Worm (Caenorhabditis elegans) whole organism, L4 larva: ENCODE results near the gene Y51A2B.6.

Source experiments
- D1046.2 ChIP-seq: fragments of 200-800 bp; sonication (Bioruptor generic); IDR thresholded peaks from 2 replicates; pipeline ENCODE4 v1.3.6; 2022; ENCODE audit warnings: missing genetic modification characterization, missing compliant biosample characterization
- R02D3.7 ChIP-seq: fragments of 150-350 bp; sonication (generic microtip); optimal IDR thresholded peaks from 3 replicates; lab custom pipeline; 2014; ENCODE audit warnings: missing biosample characterization, missing genetic modification characterization
- ZK337.2 ChIP-seq: fragments of 200-800 bp; sonication (Bioruptor generic); IDR thresholded peaks from 2 replicates; pipeline ENCODE4 v1.3.6; 2022; ENCODE audit warnings: missing genetic modification reagents, missing genetic modification characterization, missing compliant biosample characterization
- aha-1 ChIP-seq: fragments of 150-350 bp; peaks from one replicate; lab custom pipeline; 2014; ENCODE audit warnings: missing biosample characterization, missing genetic modification characterization
- cey-2 ChIP-seq: sonication (generic microtip); optimal IDR thresholded peaks from 3 replicates; lab custom pipeline; 2017; ENCODE audit warnings: missing genetic modification characterization, mild to moderate bottlenecking, missing compliant biosample characterization, antibody characterized with exemption, borderline replicate concordance; ENCODE audit not compliant: insufficient read depth
- daf-12 ChIP-seq: fragments of 150-350 bp; optimal IDR thresholded peaks from 2 replicates; lab custom pipeline; 2014; ENCODE audit warnings: missing biosample characterization, missing genetic modification reagents, missing genetic modification characterization
- fkh-10 ChIP-seq: fragments of 150-350 bp; optimal IDR thresholded peaks from 2 replicates; lab custom pipeline; 2014; ENCODE audit warnings: missing biosample characterization, missing genetic modification reagents, missing genetic modification characterization
- lin-13 ChIP-seq: fragments of 150-350 bp; optimal IDR thresholded peaks from 2 replicates; lab custom pipeline; 2014; ENCODE audit warnings: missing biosample characterization, missing genetic modification reagents, missing genetic modification characterization
- lin-39 ChIP-seq: fragments of 150-350 bp; optimal IDR thresholded peaks from 2 replicates; lab custom pipeline; 2014; ENCODE audit warnings: missing biosample characterization, missing genetic modification reagents, missing genetic modification characterization
- nhr-11 ChIP-seq: fragments of 150-350 bp; optimal IDR thresholded peaks from 2 replicates; lab custom pipeline; 2014; ENCODE audit warnings: missing biosample characterization, missing genetic modification characterization
- skn-1 ChIP-seq: fragments of 150-350 bp; optimal IDR thresholded peaks from 2 replicates; lab custom pipeline; 2014; ENCODE audit warnings: missing biosample characterization, missing genetic modification characterization
- snpc-1.2 ChIP-seq: fragments of 200-800 bp; sonication (Bioruptor generic); IDR thresholded peaks from 2 replicates; pipeline ENCODE4 v1.3.6; 2022; ENCODE audit warnings: missing genetic modification reagents, missing genetic modification characterization, missing compliant biosample characterization
- tra-1 ChIP-seq: fragments of 200-800 bp; sonication (Bioruptor generic); IDR thresholded peaks from 2 replicates; pipeline ENCODE4 v1.3.6; 2022; ENCODE audit warnings: missing genetic modification reagents, missing genetic modification characterization, missing compliant biosample characterization
- ztf-11 ChIP-seq: fragments of 150-350 bp; optimal IDR thresholded peaks from 2 replicates; lab custom pipeline; 2014; ENCODE audit warnings: missing biosample characterization, missing genetic modification characterization

- TF ChIP-seq snpc-1.2 (GFP tag; lab: Robert Waterston, UW) (no peak), lin-39 (tag; lab: Kevin White, UChicago) (no peak), ztf-11 (tag; lab: Kevin White, UChicago) (no peak), D1046.2 (no peak), aha-1 (tag; lab: Kevin White, UChicago) (no peak), ZK337.2 (GFP tag; lab: Robert Waterston, UW) (no peak), daf-12 (no peak), nhr-11 (tag; lab: Kevin White, UChicago) (no peak), lin-13 (GFP tag; lab: Kevin White, UChicago) (no peak), fkh-10 (no peak), tra-1 (GFP tag; lab: Robert Waterston, UW) (no peak), cey-2 (no peak), R02D3.7 (tag; lab: Kevin White, UChicago) (no peak), skn-1 (tag; lab: Kevin White, UChicago) (no peak)
These were observed 18.8 kb upstream of the Y51A2B.6 start, which contains the start of gene ZK262.2 for ce11 chrV:18412887-18413286.
